Worm (Caenorhabditis elegans): ENCODE measurements around the gene C44C10.11.

The C44C10.11 gene

DNA sequence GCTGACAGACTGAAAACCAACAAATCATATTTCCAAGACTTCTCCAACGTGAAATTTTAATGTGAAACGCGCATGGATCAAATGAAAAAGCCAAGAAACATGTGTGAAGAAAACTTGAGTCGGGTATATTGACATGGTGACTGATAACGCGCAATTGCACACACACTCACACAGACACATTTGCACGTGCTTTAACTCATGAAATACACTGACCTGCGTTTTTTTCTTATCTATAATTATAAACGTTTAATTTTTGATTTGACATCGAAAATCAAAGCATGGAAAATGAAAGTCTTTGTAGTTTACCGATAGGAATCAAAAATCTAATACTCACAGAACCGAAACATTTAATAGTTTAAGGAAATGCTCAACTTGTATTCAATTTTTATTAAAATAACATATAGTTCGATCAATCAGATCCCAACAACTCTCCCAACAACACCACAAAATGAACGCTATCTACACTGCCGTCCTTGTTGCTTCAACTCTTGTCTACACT, 28.5 kb upstream of the C44C10.11 start, which contains the start of gene nspa-9 (continued):
- TF ChIP-seq nhr-42 (GFP tag; IDR thresholded peaks at IDR 0.05), result no peak
- TF ChIP-seq lin-1 (GFP tag; IDR thresholded peaks at IDR 0.05), result 0 out of 2 replicates have a peak, but pooled peaks have one; percentile 19
- no peak for TF ChIP-seq ama-1 (optimal IDR thresholded peaks at IDR 0.05)
- no peak for TF ChIP-seq zip-11 (GFP tag; IDR thresholded peaks at IDR 0.05)
- TF ChIP-seq mxl-2 (GFP tag; conservative IDR thresholded peaks at IDR 0.05), result 0 out of 2 replicates have a peak, but pooled peaks have one; percentile 10
- TF ChIP-seq unc-39 (tag; optimal IDR thresholded peaks at IDR 0.05), result no peak
- TF ChIP-seq dve-1 (tag; optimal IDR thresholded peaks at IDR 0.05; ENCODE audit: insufficient read depth), result peak; percentile 86
- no peak for TF ChIP-seq dpl-1 (GFP tag; optimal IDR thresholded peaks at IDR 0.05)
- TF ChIP-seq zag-1 (tag; optimal IDR thresholded peaks at IDR 0.05), result no peak
- TF ChIP-seq duxl-1 (tag; optimal IDR thresholded peaks at IDR 0.05; ENCODE audit: poor library complexity), result no peak
- peak; percentile 82 for TF ChIP-seq nhr-77 (tag; optimal IDR thresholded peaks at IDR 0.05)
- no peak for TF ChIP-seq lir-3 (tag; optimal IDR thresholded peaks at IDR 0.05)
- TF ChIP-seq F44E2.7 (GFP tag; IDR thresholded peaks at IDR 0.05), result no peak
- no peak for TF ChIP-seq dmd-8 (GFP tag; IDR thresholded peaks at IDR 0.05)
- no peak for TF ChIP-seq nhr-111 (GFP tag; optimal IDR thresholded peaks at IDR 0.05)
- TF ChIP-seq nhr-11 (tag; optimal IDR thresholded peaks at IDR 0.05), result no peak
- no peak for TF ChIP-seq fkh-10 (GFP tag; optimal IDR thresholded peaks at IDR 0.05)
- TF ChIP-seq egl-27 (tag; optimal IDR thresholded peaks at IDR 0.05), result no peak
- peak; percentile 80 for TF ChIP-seq nhr-28 (tag; optimal IDR thresholded peaks at IDR 0.05)
- no peak for TF ChIP-seq ztf-7 (tag; optimal IDR thresholded peaks at IDR 0.05)
- TF ChIP-seq unc-62 (GFP tag; optimal IDR thresholded peaks at IDR 0.05 in 1 of 2), result peak in 1 of 2 experiments; percentile 81
- no peak for TF ChIP-seq unc-62 (tag; optimal IDR thresholded peaks at IDR 0.05)

ce11 chrX:11737053-11737452, 26.9 kb upstream of the C44C10.11 start, which contains the start of gene D1053.3:
Gene D1053.3 (minus strand): TSS chrX:11737153.
- no peak for TF ChIP-seq Y75B8A.6 (GFP tag; IDR thresholded peaks at IDR 0.05)
- no peak for TF ChIP-seq lim-7 (GFP tag; IDR thresholded peaks at IDR 0.05)
- TF ChIP-seq lir-3 (tag; optimal IDR thresholded peaks at IDR 0.05), result no peak
- TF ChIP-seq lin-39 (tag; optimal IDR thresholded peaks at IDR 0.05), result no peak
- TF ChIP-seq F49E8.2 (tag; optimal IDR thresholded peaks at IDR 0.05; ENCODE audit: borderline replicate concordance), result no peak
- TF ChIP-seq Y48G9A.11 (GFP tag; IDR thresholded peaks at IDR 0.05), result no peak
- no peak for TF ChIP-seq hmg-1.1 (GFP tag; IDR thresholded peaks at IDR 0.05)
- TF ChIP-seq gei-8 (GFP tag; optimal IDR thresholded peaks at IDR 0.05), result no peak
- TF ChIP-seq madf-5 (GFP tag; IDR thresholded peaks at IDR 0.05), result no peak
- no peak for TF ChIP-seq ama-1 (optimal IDR thresholded peaks at IDR 0.05)
- no peak for TF ChIP-seq mxl-3 (GFP tag; optimal IDR thresholded peaks at IDR 0.05)
- TF ChIP-seq daf-16 (GFP tag; optimal IDR thresholded peaks at IDR 0.05), result no peak
- no peak for TF ChIP-seq daf-16 (tag; optimal IDR thresholded peaks at IDR 0.05)
- TF ChIP-seq tag-97 (GFP tag; IDR thresholded peaks at IDR 0.05), result no peak
- no peak for TF ChIP-seq ceh-62 (tag; optimal IDR thresholded peaks at IDR 0.05)
- no peak for TF ChIP-seq ceh-32 (tag; optimal IDR thresholded peaks at IDR 0.05; ENCODE audit: poor library complexity)

ce11 chrX:11734110-11734509, 24.0 kb upstream of the C44C10.11 start:
- TF ChIP-seq nhr-28 (tag; optimal IDR thresholded peaks at IDR 0.05) (peak; percentile 40), cey-2 (tag; optimal IDR thresholded peaks at IDR 0.05; ENCODE audit: borderline replicate concordance, insufficient read depth) (no peak), pqm-1 (tag; optimal IDR thresholded peaks at IDR 0.05) (peak; percentile 29), daf-16 (GFP tag; optimal IDR thresholded peaks at IDR 0.05) (no peak), daf-16 (tag; optimal IDR thresholded peaks at IDR 0.05) (peak; percentile 49), ceh-20 (GFP tag; IDR thresholded peaks at IDR 0.05) (no peak), ceh-32 (tag; optimal IDR thresholded peaks at IDR 0.05; ENCODE audit: poor library complexity) (no peak)
